Worm (Caenorhabditis elegans) whole organism, young adult: ENCODE results near the gene srx-26.

Source experiments
- let-607 ChIP-seq, 2 experiments: fragments of 200-800 bp in 1 of 2; sonication (Bioruptor generic) in 1 of 2; sonication (generic microtip) in 1 of 2; optimal IDR thresholded peaks; 2 replicates each; lab custom pipeline; 2016 to 2018; ENCODE audit warnings: mild to moderate bottlenecking in 2 of 2, missing compliant biosample characterization in 2 of 2, missing genetic modification characterization in 2 of 2, moderate library complexity in 2 of 2, missing genotype in 1 of 2
- lin-35 ChIP-seq, 3 experiments: fragments of 150-350 bp in 2 of 3; sonication (generic microtip) in 1 of 3; optimal IDR thresholded peaks; 2 replicates each; lab custom pipeline; 2014 to 2018; ENCODE audit warnings: missing biosample characterization in 3 of 3, missing genetic modification characterization in 3 of 3, missing genetic modification reagents in 3 of 3
- nhr-80 ChIP-seq: sonication (generic microtip); optimal IDR thresholded peaks from 2 replicates; lab custom pipeline; 2016; ENCODE audit warnings: missing genetic modification characterization, missing compliant biosample characterization

DNA sequence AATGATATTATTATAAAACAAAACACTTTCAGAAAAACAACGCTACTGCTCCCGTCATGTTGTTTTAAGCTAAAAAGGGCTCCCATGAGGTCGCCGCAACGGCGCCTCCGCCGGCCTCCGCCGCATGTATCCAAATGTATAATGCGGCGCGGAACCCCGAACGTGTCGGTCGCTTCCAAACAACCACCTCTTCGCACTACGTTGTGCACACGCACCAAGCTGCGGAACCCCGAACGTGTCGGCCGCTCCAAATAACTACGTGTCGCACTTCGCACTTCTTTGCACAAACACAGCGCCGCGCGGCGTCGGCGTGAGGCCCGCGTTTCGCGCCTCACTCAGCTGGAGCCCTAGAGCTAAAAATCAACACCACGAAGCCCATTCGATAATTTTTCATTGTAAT lies 36.0 kb downstream of the srx-26 start:
- TF ChIP-seq nhr-80 (tag; lab: Kevin White, UChicago) (no peak), lin-35 (GFP tag; optimal IDR thresholded peaks at IDR 0.05; lab: Kevin White, UChicago) (no peak), let-607 (tag; optimal IDR thresholded peaks at IDR 0.05; lab: Kevin White, UChicago) (no peak)
